Worm (Caenorhabditis elegans): ENCODE results near the gene suex-2.
"Not testable (repeated sequence)": the region's sequence is repeated elsewhere in the genome, so short reads cannot be mapped to it uniquely, and the experiment has no call there.

Gene suex-2

DNA sequence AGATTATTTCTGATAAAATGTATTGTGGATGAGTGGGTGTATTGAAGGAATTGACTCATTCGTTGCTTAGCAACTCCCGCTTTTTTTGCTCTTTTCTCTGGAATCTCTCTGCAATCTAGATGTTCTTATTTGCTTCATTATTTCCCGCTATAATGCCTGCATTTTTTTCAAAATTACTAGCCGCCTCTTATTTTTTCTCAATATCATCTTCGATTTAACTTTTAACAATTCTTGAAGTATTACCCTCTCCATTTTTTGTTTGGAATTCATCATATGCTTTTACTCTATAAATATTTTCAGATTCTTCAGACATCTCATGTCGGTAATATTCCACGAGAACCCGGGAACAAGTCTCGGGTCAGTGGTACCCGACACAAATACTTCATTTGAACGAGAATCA, 11.9 kb upstream of the suex-2 start, which contains the start of gene tpra-1:
Gene tpra-1, plus strand, starts transcription at position 301 of the 400 bp plus-strand sequence.
- TF ChIP-seq ztf-22 (GFP tag; optimal IDR thresholded peaks at IDR 0.05) (no peak), Y67H2A.10 (GFP tag; conservative IDR thresholded peaks at IDR 0.05) (no peak)

DNA sequence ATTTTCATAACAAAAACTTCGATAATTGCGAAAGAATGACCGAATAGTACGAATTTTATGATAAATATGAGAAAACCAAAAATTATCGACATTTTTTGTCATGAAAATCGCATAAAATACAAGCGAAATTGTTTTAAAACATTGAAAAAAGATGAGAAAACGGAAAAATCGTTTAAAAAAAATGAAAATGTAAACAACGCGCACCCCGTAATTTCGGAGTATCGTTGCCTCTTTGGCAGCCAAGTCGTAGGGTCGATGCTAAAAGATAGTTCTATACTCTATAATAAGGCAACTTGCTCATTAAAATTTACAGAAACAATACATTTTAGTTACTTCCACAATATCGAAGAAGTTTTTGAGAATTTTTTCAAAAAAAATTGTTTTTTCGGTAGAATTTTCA, 7.0 kb upstream of the suex-2 start:
- TF ChIP-seq attf-3 (GFP tag; conservative IDR thresholded peaks at IDR 0.05), result peak; percentile 69

DNA sequence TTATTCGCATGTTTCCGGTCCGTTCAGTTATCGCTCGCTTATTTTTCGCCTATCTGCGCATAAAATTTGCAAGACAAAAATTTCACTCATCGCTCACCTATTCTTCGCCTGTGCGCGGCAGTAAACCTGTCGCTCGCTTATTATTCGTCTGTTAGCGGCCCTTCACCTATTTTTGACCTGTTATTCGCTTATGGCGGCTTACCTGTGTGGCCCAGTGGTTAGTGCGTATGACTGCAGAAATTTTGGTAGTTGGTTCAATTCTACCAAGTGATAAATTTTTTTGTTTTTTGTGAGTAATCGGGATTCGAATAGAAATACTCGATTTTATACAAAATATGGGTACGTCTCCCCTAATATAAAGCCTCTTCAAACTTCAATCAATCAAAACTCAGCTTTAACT, 4.0 kb upstream of the suex-2 start:
- TF ChIP-seq hmg-1.2 (GFP tag; IDR thresholded peaks at IDR 0.05), result peak; percentile 51
- 0 out of 2 replicates have a peak, but pooled peaks have one; percentile 60 for TF ChIP-seq aptf-3 (GFP tag; IDR thresholded peaks at IDR 0.05)
- TF ChIP-seq ceh-58 (GFP tag; IDR thresholded peaks at IDR 0.05), result 0 out of 2 replicates have a peak, but pooled peaks have one; percentile 53
- TF ChIP-seq madf-3 (GFP tag; IDR thresholded peaks at IDR 0.05), result peak; percentile 63; the same call in 1 of the 2 replicates
- peak; percentile 63 for TF ChIP-seq cebp-1 (GFP tag; IDR thresholded peaks at IDR 0.05)
- not testable (repeated sequence) for TF ChIP-seq cebp-1 (tag; optimal IDR thresholded peaks at IDR 0.05); rpc-1 (optimal IDR thresholded peaks at IDR 0.05)
- TF ChIP-seq ztf-28 (GFP tag; IDR thresholded peaks at IDR 0.05), result 0 out of 2 replicates have a peak, but pooled peaks have one; percentile 40
- peak; percentile 57 for TF ChIP-seq B0261.1 (tag; optimal IDR thresholded peaks at IDR 0.05)
- 0 out of 2 replicates have a peak, but pooled peaks have one; percentile 9 for TF ChIP-seq cebp-2 (GFP tag; IDR thresholded peaks at IDR 0.05)
- TF ChIP-seq let-526 (GFP tag; IDR thresholded peaks at IDR 0.05), result 0 out of 2 replicates have a peak, but pooled peaks have one; percentile 31
- TF ChIP-seq lin-26 (GFP tag; IDR thresholded peaks at IDR 0.05), result peak; percentile 95
- TF ChIP-seq attf-3 (GFP tag; conservative IDR thresholded peaks at IDR 0.05), result 0 out of 2 replicates have a peak, but pooled peaks have one; percentile 13
- TF ChIP-seq nhr-120 (GFP tag; IDR thresholded peaks at IDR 0.05), result 0 out of 2 replicates have a peak, but pooled peaks have one; percentile 77
- TF ChIP-seq ztf-6 (GFP tag; IDR thresholded peaks at IDR 0.05), result 0 out of 2 replicates have a peak, but pooled peaks have one; percentile 11
- TF ChIP-seq rpc-1 (tag; optimal IDR thresholded peaks at IDR 0.05), result peak; percentile 51
- TF ChIP-seq ceh-91 (GFP tag; IDR thresholded peaks at IDR 0.05), result peak; percentile 36; the same call in 1 of the 2 replicates
- peak; percentile 42; the same call in 1 of the 2 replicates for TF ChIP-seq rcor-1 (GFP tag; IDR thresholded peaks at IDR 0.05)
- 0 out of 2 replicates have a peak, but pooled peaks have one; percentile 33 for TF ChIP-seq Y56A3A.18 (GFP tag; IDR thresholded peaks at IDR 0.05)
- TF ChIP-seq egl-44 (GFP tag; IDR thresholded peaks at IDR 0.05), result peak; percentile 62
- TF ChIP-seq D2030.7 (GFP tag; IDR thresholded peaks at IDR 0.05), result peak; percentile 38; the same call in 1 of the 2 replicates
- 0 out of 2 replicates have a peak, but pooled peaks have one; percentile 17 for TF ChIP-seq egl-18 (GFP tag; IDR thresholded peaks at IDR 0.05)
- TF ChIP-seq tbp1 (GFP tag; optimal IDR thresholded peaks at IDR 0.05), result peak; percentile 85
- 0 out of 2 replicates have a peak, but pooled peaks have one; percentile 34 for TF ChIP-seq Y53G8AR.9 (GFP tag; conservative IDR thresholded peaks at IDR 0.05)
- TF ChIP-seq ceh-40 (GFP tag; IDR thresholded peaks at IDR 0.05), result peak; percentile 83
- 0 out of 2 replicates have a peak, but pooled peaks have one; percentile 22 for TF ChIP-seq Y95B8A.8 (GFP tag; IDR thresholded peaks at IDR 0.05)
- peak; percentile 55; the same call in 1 of the 2 replicates for TF ChIP-seq nfyb-1 (GFP tag; IDR thresholded peaks at IDR 0.05)
- TF ChIP-seq dox-1 (GFP tag; IDR thresholded peaks at IDR 0.05), result peak; percentile 69; the same call in 1 of the 2 replicates
- peak; percentile 79; the same call in 1 of the 2 replicates for TF ChIP-seq ztf-25 (GFP tag; IDR thresholded peaks at IDR 0.05)
- TF ChIP-seq C17E4.6 (GFP tag; IDR thresholded peaks at IDR 0.05), result peak; percentile 12; the same call in 1 of the 2 replicates

DNA sequence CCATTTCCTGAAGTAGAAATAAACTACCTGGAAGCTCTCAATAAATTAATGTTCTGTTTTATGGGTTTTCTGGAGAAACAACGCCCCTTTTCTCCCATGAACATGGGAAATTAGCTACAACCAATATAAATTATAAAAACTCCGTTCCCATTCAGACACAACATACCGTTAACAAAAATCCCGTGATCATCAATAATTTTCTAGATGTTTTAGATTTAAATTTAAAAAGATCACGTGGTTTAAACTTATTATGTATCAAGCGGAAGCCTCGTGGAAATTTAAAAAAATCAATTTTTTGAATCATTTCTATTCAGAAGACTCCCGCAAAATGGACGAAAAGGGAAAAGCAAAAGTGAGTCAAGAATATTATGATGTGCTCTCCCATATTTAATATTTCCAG, 2.2 kb upstream of the suex-2 start, which contains the start of gene C53B4.2:
Gene C53B4.2, plus strand, starts transcription at position 301 of the 400 bp plus-strand sequence.
- TF ChIP-seq F22D6.2 (tag; optimal IDR thresholded peaks at IDR 0.05) (no peak), F55B11.4 (tag; optimal IDR thresholded peaks at IDR 0.05; ENCODE audit: borderline replicate concordance, insufficient read depth) (no peak), him-1 (tag; optimal IDR thresholded peaks at IDR 0.05) (no peak), F57A8.1 (GFP tag; optimal IDR thresholded peaks at IDR 0.05) (no peak), mes-4 (tag; optimal IDR thresholded peaks at IDR 0.05) (no peak), ztf-25 (GFP tag; IDR thresholded peaks at IDR 0.05) (no peak)
